Fruit fly (Drosophila melanogaster): ENCODE data around the gene Ppox.

DNA sequence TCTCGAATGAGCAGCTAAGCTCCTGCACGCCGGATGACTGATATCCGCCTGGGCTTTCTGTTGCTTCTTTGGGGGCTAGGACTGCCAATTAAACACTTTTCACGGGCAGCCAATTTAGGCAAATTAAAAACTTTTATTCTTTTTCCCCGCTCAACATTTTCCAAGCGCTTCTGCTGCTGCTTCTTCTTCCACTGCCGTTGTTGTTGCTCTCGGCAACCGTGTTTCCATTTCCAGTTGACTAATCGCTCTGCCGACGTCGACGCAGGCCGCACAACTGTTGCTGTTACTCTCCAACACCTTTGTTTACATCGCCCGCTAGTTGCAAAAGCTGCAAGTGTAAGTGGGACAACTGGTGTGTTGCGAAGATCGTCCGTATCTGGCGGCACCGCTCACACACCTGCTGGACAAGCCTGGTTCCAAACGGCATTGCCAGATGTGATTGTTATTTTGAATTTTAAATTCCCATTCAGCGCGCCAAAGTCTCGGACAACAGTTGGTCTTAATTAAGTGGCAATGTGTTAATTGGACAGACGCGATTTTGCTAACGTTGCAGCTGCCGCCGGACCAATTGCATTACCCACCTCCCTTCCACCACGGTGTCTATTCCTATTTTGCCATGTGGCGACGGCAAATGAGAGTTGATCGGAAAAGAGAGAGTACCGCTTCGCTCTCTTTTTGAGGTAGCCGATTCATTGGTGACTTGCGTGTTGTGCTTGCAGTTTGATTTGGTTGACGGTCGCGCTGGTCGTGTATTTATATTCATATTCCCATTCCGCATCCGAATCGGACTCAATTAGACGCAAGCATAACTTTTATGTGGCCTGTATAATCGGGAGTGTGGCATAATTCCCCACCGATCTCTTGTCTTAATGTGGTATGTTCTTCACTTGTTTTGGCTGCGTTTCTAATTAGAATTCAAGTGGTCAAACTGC is 31.5 kb downstream of the Ppox start, which contains the start of gene Wsck:
- TF ChIP-seq CG12768 (GFP tag; optimal IDR thresholded peaks at IDR 0.05) (peak; percentile 33), CG14711 (tag; optimal IDR thresholded peaks at IDR 0.05) (peak; percentile 19), Crg-1 (GFP tag; optimal IDR thresholded peaks at IDR 0.05) (no peak), Hr96 (GFP tag; optimal IDR thresholded peaks at IDR 0.05) (no peak), ovo (GFP tag; optimal IDR thresholded peaks at IDR 0.05) (peak; percentile 33), kay (GFP tag; ENCODE audit: borderline replicate concordance) (peak; percentile 96)

Measured in whole organism, adult.